Worm (Caenorhabditis elegans): ENCODE results near the gene T01H3.5.

The T01H3.5 gene

ce11 chrII:7887295-7887694, 7.9 kb downstream of the T01H3.5 start (continued):
- TF ChIP-seq sptf-1 (tag; optimal IDR thresholded peaks at IDR 0.05) (no peak), lin-35 (GFP tag; optimal IDR thresholded peaks at IDR 0.05) (peak in 1 of 2 experiments; percentile 38), egl-13 (tag; optimal IDR thresholded peaks at IDR 0.05) (no peak), Y116A8C.19 (tag; optimal IDR thresholded peaks at IDR 0.05; ENCODE audit: borderline replicate concordance) (no peak), F16B12.6 (tag; optimal IDR thresholded peaks at IDR 0.05) (no peak), nhr-11 (tag; optimal IDR thresholded peaks at IDR 0.05) (peak; percentile 42), snpc-4 (tag; optimal IDR thresholded peaks at IDR 0.05) (peak; percentile 28), zip-4 (GFP tag; optimal IDR thresholded peaks at IDR 0.05) (peak; percentile 57), unc-98 (GFP tag; IDR thresholded peaks at IDR 0.05) (no peak), aly-2 (tag; optimal IDR thresholded peaks at IDR 0.05) (no peak), fos-1 (tag; optimal IDR thresholded peaks at IDR 0.05) (peak; percentile 67), ceh-90 (tag; optimal IDR thresholded peaks at IDR 0.05) (no peak), mep-1 (tag; optimal IDR thresholded peaks at IDR 0.05) (peak; percentile 82), xbp-1 (tag; optimal IDR thresholded peaks at IDR 0.05) (peak; percentile 31), dpl-1 (GFP tag; optimal IDR thresholded peaks at IDR 0.05) (peak in 1 of 3 experiments; percentile 17), nhr-20 (tag; optimal IDR thresholded peaks at IDR 0.05) (peak; percentile 54), aha-1 (tag; optimal IDR thresholded peaks at IDR 0.05) (no peak), ets-5 (GFP tag; IDR thresholded peaks at IDR 0.05) (no peak), nhr-28 (tag; optimal IDR thresholded peaks at IDR 0.05) (no peak), lin-15B (tag; optimal IDR thresholded peaks at IDR 0.05) (no peak), fkh-8 (tag; optimal IDR thresholded peaks at IDR 0.05) (peak; percentile 98), unc-130 (tag; optimal IDR thresholded peaks at IDR 0.05) (no peak), lin-14 (GFP tag; optimal IDR thresholded peaks at IDR 0.05) (peak; percentile 86), snu-23 (GFP tag; optimal IDR thresholded peaks at IDR 0.05) (peak; percentile 56), lsy-2 (tag; optimal IDR thresholded peaks at IDR 0.05) (peak; percentile 43 to 68), unc-86 (tag; optimal IDR thresholded peaks at IDR 0.05) (no peak), isw-1 (GFP tag; IDR thresholded peaks at IDR 0.05) (no peak), nhr-47 (tag; optimal IDR thresholded peaks at IDR 0.05) (peak; percentile 70), egl-27 (tag; optimal IDR thresholded peaks at IDR 0.05) (peak; percentile 7 to 11), nhr-77 (tag; optimal IDR thresholded peaks at IDR 0.05) (no peak), dsc-1 (tag; optimal IDR thresholded peaks at IDR 0.05) (peak; percentile 16), nhr-90 (tag; optimal IDR thresholded peaks at IDR 0.05; ENCODE audit: poor library complexity) (no peak), rnt-1 (tag; optimal IDR thresholded peaks at IDR 0.05) (peak; percentile 33)

ce11 chrII:7888759-7889158, 9.3 kb downstream of the T01H3.5 start:
- TF ChIP-seq ceh-82 (tag; optimal IDR thresholded peaks at IDR 0.05) (no peak), efl-1 (optimal IDR thresholded peaks at IDR 0.05) (peak in 1 of 2 experiments; percentile 17), efl-1 (GFP tag; optimal IDR thresholded peaks at IDR 0.05 in 1 of 2) (no peak), lin-35 (GFP tag; optimal IDR thresholded peaks at IDR 0.05) (peak; percentile 5 to 12), elt-3 (tag; optimal IDR thresholded peaks at IDR 0.05) (no peak), irx-1 (tag; optimal IDR thresholded peaks at IDR 0.05) (peak; percentile 24), egl-27 (tag; optimal IDR thresholded peaks at IDR 0.05) (no peak), aha-1 (tag; optimal IDR thresholded peaks at IDR 0.05) (no peak), nhr-90 (tag; optimal IDR thresholded peaks at IDR 0.05; ENCODE audit: poor library complexity) (no peak), lin-14 (GFP tag; optimal IDR thresholded peaks at IDR 0.05) (peak; percentile 44), nhr-77 (tag; optimal IDR thresholded peaks at IDR 0.05) (no peak), ceh-8 (GFP tag; optimal IDR thresholded peaks at IDR 0.05) (no peak), C34B4.2 (tag; optimal IDR thresholded peaks at IDR 0.05) (no peak), nhr-19 (GFP tag; conservative IDR thresholded peaks at IDR 0.05) (0 out of 2 replicates have a peak, but pooled peaks have one; percentile 3), fkh-8 (tag; optimal IDR thresholded peaks at IDR 0.05) (peak; percentile 63), hpl-2 (GFP tag; optimal IDR thresholded peaks at IDR 0.05) (no peak), unc-62 (GFP tag; optimal IDR thresholded peaks at IDR 0.05) (no peak), nhr-11 (tag; optimal IDR thresholded peaks at IDR 0.05) (no peak), mep-1 (tag; optimal IDR thresholded peaks at IDR 0.05) (peak; percentile 11), tbx-2 (tag; optimal IDR thresholded peaks at IDR 0.05) (no peak), pqm-1 (tag; optimal IDR thresholded peaks at IDR 0.05) (no peak), lin-13 (GFP tag; optimal IDR thresholded peaks at IDR 0.05) (peak; percentile 23), hlh-4 (tag; optimal IDR thresholded peaks at IDR 0.05) (peak; percentile 2), nhr-47 (tag; optimal IDR thresholded peaks at IDR 0.05) (peak; percentile 52), vab-15 (tag; optimal IDR thresholded peaks at IDR 0.05) (no peak), nhr-20 (tag; optimal IDR thresholded peaks at IDR 0.05) (peak; percentile 49), sptf-1 (tag; optimal IDR thresholded peaks at IDR 0.05) (no peak), mdl-1 (tag; optimal IDR thresholded peaks at IDR 0.05) (no peak), sup-37 (GFP tag; optimal IDR thresholded peaks at IDR 0.05) (no peak), nhr-76 (tag; optimal IDR thresholded peaks at IDR 0.05) (no peak), hlh-17 (GFP tag; optimal IDR thresholded peaks at IDR 0.05; ENCODE audit: borderline replicate concordance) (no peak)

Measured in whole organism, L1 larva.